Fruit fly (Drosophila melanogaster) whole organism, embryonic: ENCODE data around the gene CG7781.

Experiments used
- Adf1 ChIP-seq: fragments of 200-800 bp; sonication (Bioruptor generic); IDR thresholded peaks from 2 replicates; pipeline ENCODE4 v1.3.6; 2022; ENCODE audit warnings: missing biosample characterization, missing genetic modification characterization
- Asciz ChIP-seq: fragments of 200-800 bp; sonication (Bioruptor generic); optimal IDR thresholded peaks from 2 replicates; lab custom pipeline; 2017; ENCODE audit warnings: missing biosample characterization, mild to moderate bottlenecking, missing genetic modification characterization, missing genetic modification reagents
- B-H1 ChIP-seq: fragments of 200-800 bp; sonication (Bioruptor generic); IDR thresholded peaks from 3 replicates; pipeline ENCODE4 v1.3.6; 2022; ENCODE audit warnings: missing biosample characterization, missing genetic modification characterization
- BtbVII ChIP-seq: fragments of 200-800 bp; sonication (Bioruptor generic); optimal IDR thresholded peaks from 3 replicates; lab custom pipeline; 2017; ENCODE audit warnings: missing biosample characterization, mild to moderate bottlenecking, missing genetic modification characterization
- Bteb2 ChIP-seq: fragments of 200-800 bp; sonication (Bioruptor generic); optimal IDR thresholded peaks from 2 replicates; lab custom pipeline; 2016; ENCODE audit warnings: missing biosample characterization, missing genetic modification characterization
- CG10267 ChIP-seq: fragments of 200-800 bp; sonication (Bioruptor generic); optimal IDR thresholded peaks from 2 replicates; lab custom pipeline; 2018; ENCODE audit warnings: missing biosample characterization, mild to moderate bottlenecking, missing genetic modification characterization, moderate library complexity
- CG10462 ChIP-seq: fragments of 200-800 bp; sonication (Bioruptor generic); optimal IDR thresholded peaks from 2 replicates; lab custom pipeline; 2016; ENCODE audit warnings: missing biosample characterization, missing genetic modification characterization
- CG10565 ChIP-seq: fragments of 200-800 bp; sonication (Bioruptor generic); optimal IDR thresholded peaks from 3 replicates; lab custom pipeline; 2016; ENCODE audit warnings: missing biosample characterization, mild to moderate bottlenecking, missing genetic modification characterization
- CG11398 ChIP-seq: fragments of 200-800 bp; sonication (Bioruptor generic); optimal IDR thresholded peaks from 2 replicates; lab custom pipeline; 2016; ENCODE audit warnings: missing biosample characterization, missing genetic modification characterization
- CG13123 ChIP-seq: fragments of 200-800 bp; sonication (Bioruptor generic); optimal IDR thresholded peaks from 2 replicates; lab custom pipeline; 2016; ENCODE audit warnings: missing biosample characterization, missing genetic modification characterization
- CG1529 ChIP-seq: fragments of 200-800 bp; sonication (Bioruptor generic); optimal IDR thresholded peaks from 3 replicates; lab custom pipeline; 2018; ENCODE audit warnings: missing biosample characterization, missing genetic modification characterization
- CG16863 ChIP-seq: fragments of 200-800 bp; sonication (Bioruptor generic); optimal IDR thresholded peaks from 3 replicates; lab custom pipeline; 2016; ENCODE audit warnings: missing biosample characterization, missing genetic modification characterization
- CG17568 ChIP-seq: fragments of 200-800 bp; sonication (Bioruptor generic); optimal IDR thresholded peaks from 2 replicates; lab custom pipeline; 2018; ENCODE audit warnings: missing biosample characterization, mild to moderate bottlenecking, missing genetic modification characterization, moderate library complexity
- CG1832 ChIP-seq: fragments of 200-800 bp; sonication (Bioruptor generic); optimal IDR thresholded peaks from 2 replicates; lab custom pipeline; 2017; ENCODE audit warnings: missing biosample characterization, mild to moderate bottlenecking, missing genetic modification characterization, inconsistent platforms
- CG2199 ChIP-seq: fragments of 200-800 bp; sonication (Bioruptor generic); IDR thresholded peaks from 3 replicates; pipeline ENCODE4 v1.3.6; 2022; ENCODE audit warnings: missing biosample characterization, missing genetic modification characterization
- CG3065 ChIP-seq: fragments of 200-800 bp; sonication (Bioruptor generic); optimal IDR thresholded peaks from 2 replicates; lab custom pipeline; 2016; ENCODE audit warnings: missing biosample characterization, missing genetic modification characterization
- CG34422 ChIP-seq: fragments of 200-800 bp; sonication (Bioruptor generic); IDR thresholded peaks from 3 replicates; pipeline ENCODE4 v1.3.6; 2022; ENCODE audit warnings: missing biosample characterization, missing genetic modification characterization
- CG3838 ChIP-seq: fragments of 200-800 bp; sonication (Bioruptor generic); optimal IDR thresholded peaks from 3 replicates; lab custom pipeline; 2016; ENCODE audit warnings: missing biosample characterization, missing genetic modification characterization
- CG43689 ChIP-seq: fragments of 200-800 bp; sonication (Bioruptor generic); IDR thresholded peaks from 2 replicates; pipeline ENCODE4 v1.3.6; 2022; ENCODE audit warnings: missing biosample characterization, missing genetic modification characterization
- CG7987 ChIP-seq: fragments of 200-800 bp; sonication (Bioruptor generic); optimal IDR thresholded peaks from 2 replicates; lab custom pipeline; 2018; ENCODE audit warnings: missing biosample characterization, mild to moderate bottlenecking, missing genetic modification characterization, moderate library complexity
- CG9727 ChIP-seq: fragments of 200-800 bp; sonication (Bioruptor generic); optimal IDR thresholded peaks from 3 replicates; lab custom pipeline; 2017; ENCODE audit warnings: missing biosample characterization, mild to moderate bottlenecking, missing genetic modification characterization
- Dek ChIP-seq: fragments of 200-800 bp; sonication (Bioruptor generic); optimal IDR thresholded peaks from 3 replicates; lab custom pipeline; 2019; ENCODE audit warnings: missing biosample characterization, mild to moderate bottlenecking, missing genetic modification characterization, moderate library complexity
- Dip2 ChIP-seq: fragments of 200-800 bp; sonication (Bioruptor generic); IDR thresholded peaks from 2 replicates; pipeline ENCODE4 v1.3.6; 2022; ENCODE audit warnings: missing biosample characterization, missing genetic modification characterization
- Hsf ChIP-seq: fragments of 200-800 bp; sonication (Bioruptor generic); optimal IDR thresholded peaks from 3 replicates; lab custom pipeline; 2016; ENCODE audit warnings: missing biosample characterization, missing genetic modification characterization
- Jarid2 ChIP-seq: fragments of 200-800 bp; sonication (Bioruptor generic); optimal IDR thresholded peaks from 3 replicates; lab custom pipeline; 2017; ENCODE audit warnings: mild to moderate bottlenecking, missing biosample characterization, missing genetic modification reagents, missing genetic modification characterization
- Lpt ChIP-seq: fragments of >200 bp; optimal IDR thresholded peaks from 2 replicates; lab custom pipeline; 2018; ENCODE audit warnings: missing biosample characterization, missing genetic modification characterization
- NC2α ChIP-seq: fragments of 200-800 bp; sonication (Bioruptor generic); optimal IDR thresholded peaks from 2 replicates; lab custom pipeline; 2016; ENCODE audit warnings: missing biosample characterization, missing genetic modification characterization
- NFAT ChIP-seq: fragments of 200-800 bp; sonication (Bioruptor generic); IDR thresholded peaks from 2 replicates; pipeline ENCODE4 v1.3.6; 2022; ENCODE audit warnings: missing biosample characterization, missing genetic modification characterization
- Ptx1 ChIP-seq: fragments of 200-800 bp; sonication (Bioruptor generic); IDR thresholded peaks from 2 replicates; pipeline ENCODE4 v1.3.6; 2022; ENCODE audit warnings: missing biosample characterization, missing genetic modification characterization
- Scr ChIP-seq: fragments of 200-800 bp; sonication (Bioruptor generic); IDR thresholded peaks from 2 replicates; pipeline ENCODE4 v1.3.6; 2022; ENCODE audit warnings: missing biosample characterization, missing genetic modification characterization; ENCODE audit not compliant: partially characterized antibody
- YL-1 ChIP-seq: fragments of 200-800 bp; sonication (Bioruptor generic); optimal IDR thresholded peaks from 3 replicates; lab custom pipeline; 2017; ENCODE audit warnings: missing biosample characterization, mild to moderate bottlenecking, missing genetic modification characterization
- bowl ChIP-seq: fragments of 200-800 bp; sonication (Bioruptor generic); IDR thresholded peaks from 2 replicates; pipeline ENCODE4 v1.3.6; 2022; ENCODE audit warnings: missing biosample characterization, missing genetic modification characterization
- cg ChIP-seq: fragments of 200-800 bp; sonication (Bioruptor generic); optimal IDR thresholded peaks from 3 replicates; lab custom pipeline; 2019; ENCODE audit warnings: missing biosample characterization, mild to moderate bottlenecking, missing genetic modification characterization, moderate library complexity
- dimm ChIP-seq: fragments of 200-800 bp; sonication (Bioruptor generic); IDR thresholded peaks from 2 replicates; pipeline ENCODE4 v1.3.6; 2022; ENCODE audit warnings: missing biosample characterization, missing genetic modification characterization
- disco-r ChIP-seq: fragments of 200-800 bp; sonication (Bioruptor generic); optimal IDR thresholded peaks from 2 replicates; lab custom pipeline; 2016; ENCODE audit warnings: missing biosample characterization, missing genetic modification characterization
- dm ChIP-seq: fragments of 200-800 bp; sonication (Bioruptor generic); optimal IDR thresholded peaks from 3 replicates; lab custom pipeline; 2016; ENCODE audit warnings: missing biosample characterization, missing genetic modification characterization
- ind ChIP-seq: fragments of 200-800 bp; sonication (Bioruptor generic); optimal IDR thresholded peaks from 3 replicates; lab custom pipeline; 2016; ENCODE audit warnings: missing biosample characterization, missing genetic modification characterization
- kay ChIP-seq: fragments of 200-800 bp; sonication (Bioruptor generic); optimal IDR thresholded peaks from 2 replicates; lab custom pipeline; 2016; ENCODE audit warnings: missing biosample characterization, missing genetic modification characterization
- lbe ChIP-seq: fragments of 200-800 bp; sonication (Bioruptor generic); optimal IDR thresholded peaks from 2 replicates; lab custom pipeline; 2016; ENCODE audit warnings: missing biosample characterization, mild to moderate bottlenecking, missing genetic modification characterization
- lilli ChIP-seq: fragments of 200-800 bp; sonication (Bioruptor generic); optimal IDR thresholded peaks from 3 replicates; lab custom pipeline; 2016; ENCODE audit warnings: missing biosample characterization, missing genetic modification characterization
- lov ChIP-seq, 2 experiments: fragments of 200-800 bp in 1 of 2; fragments of >200 bp in 1 of 2; sonication (Bioruptor generic) in 1 of 2; IDR thresholded peaks in 1 of 2; optimal IDR thresholded peaks in 1 of 2; 2 replicates in 1 of 2; 3 replicates in 1 of 2; pipeline versions ENCODE4 v1.3.6 to Lab custom; 2017 to 2022; ENCODE audit warnings: missing biosample characterization in 1 of 2, missing genetic modification characterization in 1 of 2
- pho ChIP-seq: fragments of 200-800 bp; sonication (Bioruptor generic); optimal IDR thresholded peaks from 2 replicates; lab custom pipeline; 2016; ENCODE audit warnings: missing biosample characterization, missing genetic modification characterization
- pzg ChIP-seq: fragments of 200-800 bp; sonication (Bioruptor generic); optimal IDR thresholded peaks from 3 replicates; lab custom pipeline; 2018; ENCODE audit warnings: missing biosample characterization, mild to moderate bottlenecking, missing genetic modification characterization, moderate library complexity
- repo ChIP-seq: fragments of 200-800 bp; sonication (Bioruptor generic); optimal IDR thresholded peaks from 2 replicates; lab custom pipeline; 2016; ENCODE audit warnings: missing biosample characterization, missing genetic modification characterization
- scrt ChIP-seq: fragments of 200-800 bp; sonication (Bioruptor generic); optimal IDR thresholded peaks from 2 replicates; lab custom pipeline; 2018; ENCODE audit warnings: missing biosample characterization, mild to moderate bottlenecking, missing genetic modification characterization, moderate library complexity
- so ChIP-seq: fragments of 200-800 bp; sonication (Bioruptor generic); IDR thresholded peaks from 3 replicates; pipeline ENCODE4 v1.3.6; 2022; ENCODE audit warnings: missing biosample characterization, missing genetic modification characterization
- sob ChIP-seq: fragments of 200-800 bp; sonication (Bioruptor generic); IDR thresholded peaks from 2 replicates; pipeline ENCODE4 v1.3.6; 2022; ENCODE audit warnings: missing biosample characterization, missing genetic modification characterization
- ttk ChIP-seq: fragments of 200-800 bp; sonication (Bioruptor generic); IDR thresholded peaks from 2 replicates; pipeline ENCODE4 v2.1.2; 2022; ENCODE audit warnings: missing biosample characterization, missing genetic modification characterization
- tx ChIP-seq: fragments of 200-800 bp; sonication (Bioruptor generic); optimal IDR thresholded peaks from 2 replicates; lab custom pipeline; 2016; ENCODE audit warnings: missing biosample characterization, missing genetic modification characterization
- unpg ChIP-seq: fragments of 200-800 bp; sonication (Bioruptor generic); optimal IDR thresholded peaks from 3 replicates; lab custom pipeline; 2018; ENCODE audit warnings: missing biosample characterization, mild to moderate bottlenecking, missing genetic modification characterization, moderate library complexity
- vfl ChIP-seq: fragments of 200-800 bp; sonication (Bioruptor generic); optimal IDR thresholded peaks from 2 replicates; lab custom pipeline; 2016; ENCODE audit warnings: missing biosample characterization, missing genetic modification characterization
- zfh1 ChIP-seq: fragments of 200-800 bp; sonication (Bioruptor generic); IDR thresholded peaks from 3 replicates; pipeline ENCODE4 v1.3.6; 2022; ENCODE audit warnings: missing biosample characterization, missing genetic modification characterization

Gene CG7781

dm6 chr2L:8371354-8371937, 46.2 kb upstream of the CG7781 start (continued):
- TF ChIP-seq BtbVII (GFP tag; lab: Kevin White, UChicago) (peak; percentile 24), unpg (GFP tag; lab: Kevin White, UChicago) (peak; percentile 8), CG17568 (GFP tag; lab: Kevin White, UChicago) (no peak), CG10462 (no peak), CG13123 (GFP tag; lab: Kevin White, UChicago) (no peak), repo (GFP tag; lab: Kevin White, UChicago) (no peak), CG10565 (GFP tag; lab: Kevin White, UChicago) (no peak), CG9727 (no peak), CG10267 (tag; lab: Kevin White, UChicago) (peak; percentile 7), cg (GFP tag; lab: Kevin White, UChicago) (no peak), YL-1 (GFP tag; lab: Kevin White, UChicago) (no peak), disco-r (GFP tag; lab: Kevin White, UChicago) (no peak), so (0 out of 3 replicates have a peak, but pooled peaks have one; percentile 23), Adf1 (GFP tag; lab: Robert Waterston, UW) (no peak), B-H1 (GFP tag; lab: Robert Waterston, UW) (no peak), pho (GFP tag; lab: Kevin White, UChicago) (no peak), CG7987 (GFP tag; lab: Kevin White, UChicago) (no peak), NC2α (GFP tag; lab: Kevin White, UChicago) (no peak), bowl (GFP tag; lab: Robert Waterston, UW) (no peak), tx (GFP tag; lab: Kevin White, UChicago) (no peak), CG2199 (GFP tag; lab: Robert Waterston, UW) (no peak), ttk (GFP tag; lab: Robert Waterston, UW) (no peak), CG1529 (no peak), CG3838 (no peak), Hsf (GFP tag; lab: Kevin White, UChicago) (no peak), CG16863 (GFP tag; lab: Kevin White, UChicago) (no peak), CG43689 (GFP tag; lab: Robert Waterston, UW) (no peak), CG34422 (GFP tag; lab: Robert Waterston, UW) (no peak), Dek (tag; lab: Kevin White, UChicago) (no peak), dm (GFP tag; lab: Kevin White, UChicago) (no peak), kay (GFP tag; lab: Kevin White, UChicago) (no peak), dimm (no peak), Dip2 (GFP tag; lab: Robert Waterston, UW) (no peak), CG11398 (GFP tag; lab: Kevin White, UChicago) (no peak), lbe (no peak), sob (GFP tag; lab: Robert Waterston, UW) (no peak), scrt (GFP tag; lab: Kevin White, UChicago) (no peak), CG3065 (no peak), pzg (no peak), NFAT (GFP tag; lab: Robert Waterston, UW) (no peak), Jarid2 (GFP tag; lab: Kevin White, UChicago) (no peak), lilli (no peak), CG1832 (GFP tag; lab: Kevin White, UChicago) (no peak), Ptx1 (GFP tag; lab: Robert Waterston, UW) (no peak), Scr (GFP tag; lab: Robert Waterston, UW) (no peak), lov (optimal IDR thresholded peaks at IDR 0.05; lab: Kevin White, UChicago) (no peak), lov (GFP tag; IDR thresholded peaks at IDR 0.05; lab: Robert Waterston, UW) (no peak), Lpt (GFP tag; lab: Kevin White, UChicago) (no peak), zfh1 (GFP tag; lab: Robert Waterston, UW) (no peak), vfl (GFP tag; lab: Kevin White, UChicago) (no peak), Asciz (GFP tag; lab: Kevin White, UChicago) (no peak), ind (GFP tag; lab: Kevin White, UChicago) (no peak), Bteb2 (GFP tag; lab: Kevin White, UChicago) (no peak)
